Worm (Caenorhabditis elegans) whole organism, late embryonic: ENCODE measurements around the gene F46F5.14.

Source experiments
- C08G9.2 ChIP-seq: sonication (generic microtip); optimal IDR thresholded peaks from 2 replicates; lab custom pipeline; 2016; ENCODE audit warnings: mild to moderate bottlenecking, missing genetic modification characterization, moderate library complexity, missing compliant biosample characterization
- C38D4.7 ChIP-seq: fragments of 200-800 bp; sonication (Bioruptor generic); optimal IDR thresholded peaks from 2 replicates; lab custom pipeline; 2018; ENCODE audit warnings: mild to moderate bottlenecking, missing genetic modification characterization, moderate library complexity, missing compliant biosample characterization
- Y22D7AL.16 ChIP-seq: sonication (generic microtip); optimal IDR thresholded peaks from 2 replicates; lab custom pipeline; 2016; ENCODE audit warnings: missing genetic modification characterization, missing compliant biosample characterization
- ahr-1 ChIP-seq: sonication (generic microtip); optimal IDR thresholded peaks from 2 replicates; lab custom pipeline; 2016; ENCODE audit warnings: missing genetic modification characterization, missing compliant biosample characterization
- ama-1 ChIP-seq: fragments of 150-350 bp; optimal IDR thresholded peaks from 2 replicates; lab custom pipeline; 2014
- ceh-14 ChIP-seq: sonication (generic microtip); optimal IDR thresholded peaks from 2 replicates; lab custom pipeline; 2016; ENCODE audit warnings: missing genotype, missing genetic modification characterization, missing compliant biosample characterization
- ceh-18 ChIP-seq: sonication (generic microtip); optimal IDR thresholded peaks from 2 replicates; lab custom pipeline; 2016; ENCODE audit warnings: missing genetic modification characterization, missing compliant biosample characterization
- ceh-2 ChIP-seq: sonication (generic microtip); optimal IDR thresholded peaks from 2 replicates; lab custom pipeline; 2016; ENCODE audit warnings: missing genotype, missing genetic modification characterization, missing compliant biosample characterization
- ceh-22 ChIP-seq: sonication (generic microtip); optimal IDR thresholded peaks from 2 replicates; lab custom pipeline; 2017; ENCODE audit warnings: missing biosample characterization, missing genetic modification characterization
- ceh-24 ChIP-seq: sonication (generic microtip); optimal IDR thresholded peaks from 2 replicates; lab custom pipeline; 2016; ENCODE audit warnings: mild to moderate bottlenecking, missing genetic modification characterization, missing compliant biosample characterization
- ceh-30 ChIP-seq: fragments of 150-350 bp; optimal IDR thresholded peaks from 2 replicates; lab custom pipeline; 2014; ENCODE audit warnings: missing biosample characterization, missing genetic modification characterization
- ceh-31 ChIP-seq: sonication (generic microtip); optimal IDR thresholded peaks from 2 replicates; lab custom pipeline; 2016; ENCODE audit warnings: missing genetic modification characterization, missing compliant biosample characterization
- ceh-34 ChIP-seq: sonication (generic microtip); optimal IDR thresholded peaks from 2 replicates; lab custom pipeline; 2016; ENCODE audit warnings: mild to moderate bottlenecking, missing genetic modification characterization, missing compliant biosample characterization
- ceh-45 ChIP-seq: fragments of 200-800 bp; sonication (Bioruptor generic); IDR thresholded peaks from 2 replicates; pipeline ENCODE4 v1.3.6; 2022; ENCODE audit warnings: missing genetic modification reagents, missing genetic modification characterization, missing compliant biosample characterization
- ceh-48 ChIP-seq: sonication (generic microtip); optimal IDR thresholded peaks from 2 replicates; lab custom pipeline; 2016; ENCODE audit warnings: missing genetic modification characterization, inconsistent platforms, missing compliant biosample characterization
- ceh-6 ChIP-seq: fragments of 200-800 bp; sonication (Bioruptor generic); optimal IDR thresholded peaks from 2 replicates; lab custom pipeline; 2018; ENCODE audit warnings: mild to moderate bottlenecking, missing genetic modification characterization, missing compliant biosample characterization
- ceh-9 ChIP-seq: sonication (generic microtip); optimal IDR thresholded peaks from 2 replicates; lab custom pipeline; 2016; ENCODE audit warnings: mild to moderate bottlenecking, missing genetic modification characterization, inconsistent platforms, missing compliant biosample characterization
- dmd-4 ChIP-seq: sonication (generic microtip); optimal IDR thresholded peaks from 2 replicates; lab custom pipeline; 2016; ENCODE audit warnings: borderline replicate concordance, missing genetic modification characterization, missing compliant biosample characterization
- dve-1 ChIP-seq: sonication (generic microtip); optimal IDR thresholded peaks from 2 replicates; lab custom pipeline; 2017; ENCODE audit warnings: antibody characterized with exemption, mild to moderate bottlenecking, missing genetic modification characterization, missing compliant biosample characterization
- elt-2 ChIP-seq: sonication (generic microtip); optimal IDR thresholded peaks from 2 replicates; lab custom pipeline; 2016; ENCODE audit warnings: missing genetic modification reagents, missing genetic modification characterization, missing compliant biosample characterization
- elt-4 ChIP-seq: sonication (generic microtip); optimal IDR thresholded peaks from 2 replicates; lab custom pipeline; 2016; ENCODE audit warnings: missing genetic modification characterization, missing compliant biosample characterization
- ets-4 ChIP-seq: sonication (generic microtip); optimal IDR thresholded peaks from 2 replicates; lab custom pipeline; 2016; ENCODE audit warnings: missing genetic modification characterization, missing compliant biosample characterization
- fax-1 ChIP-seq: sonication (generic microtip); optimal IDR thresholded peaks from 2 replicates; lab custom pipeline; 2016; ENCODE audit warnings: missing genotype, missing genetic modification characterization, missing compliant biosample characterization
- fkh-6 ChIP-seq: sonication (generic microtip); optimal IDR thresholded peaks from 2 replicates; lab custom pipeline; 2016; ENCODE audit warnings: missing genetic modification characterization, missing compliant biosample characterization
- hlh-13 ChIP-seq: fragments of 200-800 bp; sonication (Bioruptor generic); optimal IDR thresholded peaks from 2 replicates; lab custom pipeline; 2018; ENCODE audit warnings: mild to moderate bottlenecking, missing genetic modification characterization, missing compliant biosample characterization
- hlh-15 ChIP-seq: sonication (generic microtip); optimal IDR thresholded peaks from 2 replicates; lab custom pipeline; 2016; ENCODE audit warnings: missing genetic modification characterization, missing compliant biosample characterization
- hlh-8 ChIP-seq: sonication (generic microtip); optimal IDR thresholded peaks from 2 replicates; lab custom pipeline; 2016; ENCODE audit warnings: missing genotype, missing genetic modification characterization, missing compliant biosample characterization
- lim-6 ChIP-seq: sonication (generic microtip); optimal IDR thresholded peaks from 2 replicates; lab custom pipeline; 2016; ENCODE audit warnings: missing genetic modification characterization, missing compliant biosample characterization
- mec-3 ChIP-seq: sonication (generic microtip); optimal IDR thresholded peaks from 2 replicates; lab custom pipeline; 2016; ENCODE audit warnings: borderline replicate concordance, missing genetic modification characterization, missing compliant biosample characterization
- nfya-1 ChIP-seq: sonication (generic microtip); optimal IDR thresholded peaks from 2 replicates; lab custom pipeline; 2017; ENCODE audit warnings: missing genetic modification characterization, mild to moderate bottlenecking, missing compliant biosample characterization, antibody characterized with exemption, moderate library complexity
- nhr-11 ChIP-seq: fragments of 150-350 bp; optimal IDR thresholded peaks from 2 replicates; lab custom pipeline; 2014; ENCODE audit warnings: missing biosample characterization, missing genetic modification characterization
- nhr-232 ChIP-seq: sonication (generic microtip); optimal IDR thresholded peaks from 2 replicates; lab custom pipeline; 2016; ENCODE audit warnings: missing genetic modification characterization, missing compliant biosample characterization
- odd-2 ChIP-seq: sonication (generic microtip); optimal IDR thresholded peaks from 2 replicates; lab custom pipeline; 2017; ENCODE audit warnings: antibody characterized with exemption, mild to moderate bottlenecking, missing genetic modification characterization, missing compliant biosample characterization
- pag-3 ChIP-seq: sonication (generic microtip); optimal IDR thresholded peaks from 2 replicates; lab custom pipeline; 2016; ENCODE audit warnings: missing compliant biosample characterization, missing genetic modification characterization, borderline replicate concordance
- pax-1 ChIP-seq: fragments of 150-350 bp; optimal IDR thresholded peaks from 2 replicates; lab custom pipeline; 2014; ENCODE audit warnings: missing biosample characterization, missing genetic modification characterization
- pha-4 ChIP-seq: fragments of 150-350 bp; optimal IDR thresholded peaks from 2 replicates; lab custom pipeline; 2018; ENCODE audit warnings: missing biosample characterization, missing genetic modification reagents, missing genetic modification characterization
- pqm-1 ChIP-seq: sonication (generic microtip); optimal IDR thresholded peaks from 2 replicates; lab custom pipeline; 2016; ENCODE audit warnings: missing genetic modification characterization, missing compliant biosample characterization
- pros-1 ChIP-seq: fragments of 150-350 bp; optimal IDR thresholded peaks from 2 replicates; lab custom pipeline; 2014; ENCODE audit warnings: missing biosample characterization, missing genetic modification reagents, missing genetic modification characterization
- sox-2 ChIP-seq: fragments of 200-800 bp; sonication (Bioruptor generic); IDR thresholded peaks from 2 replicates; pipeline ENCODE4 v1.3.6; 2022; ENCODE audit warnings: missing genetic modification reagents, missing genetic modification characterization, missing compliant biosample characterization
- syd-9 ChIP-seq: sonication (generic microtip); optimal IDR thresholded peaks from 2 replicates; lab custom pipeline; 2016; ENCODE audit warnings: mild to moderate bottlenecking, missing genetic modification characterization, moderate library complexity, missing compliant biosample characterization
- tbx-2 ChIP-seq: sonication (generic microtip); optimal IDR thresholded peaks from 2 replicates; lab custom pipeline; 2016; ENCODE audit warnings: missing genetic modification characterization, missing compliant biosample characterization
- tbx-7 ChIP-seq: sonication (generic microtip); optimal IDR thresholded peaks from 2 replicates; lab custom pipeline; 2016; ENCODE audit warnings: missing genotype, missing genetic modification characterization, missing compliant biosample characterization
- ttx-3 ChIP-seq: sonication (generic microtip); optimal IDR thresholded peaks from 2 replicates; lab custom pipeline; 2016; ENCODE audit warnings: missing genetic modification reagents, missing genetic modification characterization, missing compliant biosample characterization
- unc-42 ChIP-seq: sonication (generic microtip); optimal IDR thresholded peaks from 2 replicates; lab custom pipeline; 2016; ENCODE audit warnings: missing genotype, missing genetic modification characterization, missing compliant biosample characterization
- unc-55 ChIP-seq: sonication (generic microtip); optimal IDR thresholded peaks from 2 replicates; lab custom pipeline; 2017; ENCODE audit warnings: missing biosample characterization, missing genetic modification reagents, missing genetic modification characterization
- zip-5 ChIP-seq: sonication (generic microtip); optimal IDR thresholded peaks from 2 replicates; lab custom pipeline; 2016; ENCODE audit warnings: missing genetic modification characterization, missing compliant biosample characterization
- ztf-16 ChIP-seq: sonication (generic microtip); optimal IDR thresholded peaks from 2 replicates; lab custom pipeline; 2017; ENCODE audit warnings: missing genetic modification characterization, missing compliant biosample characterization

The F46F5.14 gene

ce11 chrII:812917-813316, 13.1 kb downstream of the F46F5.14 start, which contains the start of gene F46F5.5:
F46F5.5 (minus strand) TSS chrII:813017.
- TF ChIP-seq fax-1 (tag; lab: Kevin White, UChicago): no peak
- no peak for TF ChIP-seq ceh-18 (tag; lab: Kevin White, UChicago)
- no peak for TF ChIP-seq ahr-1 (tag; lab: Kevin White, UChicago)
- TF ChIP-seq dve-1 (tag; lab: Kevin White, UChicago): no peak
- no peak for TF ChIP-seq Y22D7AL.16 (tag; lab: Kevin White, UChicago)
- no peak for TF ChIP-seq C08G9.2 (tag; lab: Kevin White, UChicago)
- TF ChIP-seq unc-55 (GFP tag; lab: Kevin White, UChicago): no peak
- no peak for TF ChIP-seq nhr-232 (tag; lab: Kevin White, UChicago)
- no peak for TF ChIP-seq ztf-16 (tag; lab: Kevin White, UChicago)
- TF ChIP-seq fkh-6 (tag; lab: Kevin White, UChicago): no peak
- TF ChIP-seq ceh-9 (tag; lab: Kevin White, UChicago): no peak
- TF ChIP-seq unc-42 (tag; lab: Kevin White, UChicago): no peak
- no peak for TF ChIP-seq hlh-8 (tag; lab: Kevin White, UChicago)
- TF ChIP-seq ttx-3 (tag; lab: Kevin White, UChicago): no peak
- TF ChIP-seq zip-5: no peak
- no peak for TF ChIP-seq ceh-34 (tag; lab: Kevin White, UChicago)
- no peak for TF ChIP-seq pag-3

- TF ChIP-seq odd-2 (tag; lab: Kevin White, UChicago) (no peak), ama-1 (lab: Kevin White, UChicago) (no peak), ceh-48 (tag; lab: Kevin White, UChicago) (no peak), ttx-3 (tag; lab: Kevin White, UChicago) (no peak), ets-4 (tag; lab: Kevin White, UChicago) (no peak), hlh-13 (GFP tag; lab: Kevin White, UChicago) (no peak), elt-2 (tag; lab: Kevin White, UChicago) (no peak), fax-1 (tag; lab: Kevin White, UChicago) (no peak), ceh-24 (tag; lab: Kevin White, UChicago) (no peak), ceh-45 (no peak), hlh-15 (no peak), C08G9.2 (tag; lab: Kevin White, UChicago) (no peak), ceh-6 (no peak), fkh-6 (tag; lab: Kevin White, UChicago) (no peak)
- TF ChIP-seq, all 69 proteins: peak for 0
These were observed 14.9 kb downstream of the F46F5.14 start, which contains the start of gene msrp-3 for ce11 chrII:814737-815136. msrp-3 (minus strand) TSS chrII:814837.

- TF ChIP-seq pros-1 (no peak), lim-6 (tag; lab: Kevin White, UChicago) (no peak), nfya-1 (tag; lab: Kevin White, UChicago) (no peak), elt-4 (no peak), pqm-1 (no peak), ceh-22 (tag; lab: Kevin White, UChicago) (no peak), ceh-30 (tag; lab: Kevin White, UChicago) (no peak), hlh-8 (tag; lab: Kevin White, UChicago) (no peak), nhr-11 (tag; lab: Kevin White, UChicago) (no peak), pha-4 (no peak), ceh-2 (tag; lab: Kevin White, UChicago) (no peak), syd-9 (tag; lab: Kevin White, UChicago) (no peak)
These were observed 20.7 kb downstream of the F46F5.14 start, which contains the start of gene F46F5.7 for ce11 chrII:820519-820918. F46F5.7 (minus strand) TSS chrII:820619.

- TF ChIP-seq fkh-6 (tag; lab: Kevin White, UChicago) (no peak), ceh-30 (tag; lab: Kevin White, UChicago) (no peak), C08G9.2 (tag; lab: Kevin White, UChicago) (no peak), pax-1 (tag; lab: Kevin White, UChicago) (no peak), pag-3 (no peak), tbx-7 (no peak), dve-1 (tag; lab: Kevin White, UChicago) (no peak), ceh-45 (no peak), C38D4.7 (GFP tag; lab: Kevin White, UChicago) (no peak), ceh-14 (tag; lab: Kevin White, UChicago) (no peak), ceh-31 (tag; lab: Kevin White, UChicago) (no peak), fax-1 (tag; lab: Kevin White, UChicago) (no peak), dmd-4 (no peak), mec-3 (no peak), ceh-48 (tag; lab: Kevin White, UChicago) (no peak), tbx-2 (tag; lab: Kevin White, UChicago) (no peak), sox-2 (GFP tag; lab: Robert Waterston, UW) (no peak), ahr-1 (tag; lab: Kevin White, UChicago) (no peak)
These were observed 21.7 kb downstream of the F46F5.14 start, which contains the start of gene F46F5.8 for ce11 chrII:821514-821913. F46F5.8 (minus strand) TSS chrII:821614.
